Worm (Caenorhabditis elegans): ENCODE data around the gene C34D1.4.

C34D1.4 gene

ce11 chrV:13264245-13264644, 5.1 kb upstream of the C34D1.4 start, which contains the start of gene zip-5:
zip-5 (plus strand) TSS chrV:13264545.
- TF ChIP-seq lsy-12 (tag; optimal IDR thresholded peaks at IDR 0.05): no peak
- no peak for TF ChIP-seq nhr-67 (tag; optimal IDR thresholded peaks at IDR 0.05)

ce11 chrV:13262781-13263318, 3.7 kb upstream of the C34D1.4 start:
- no peak for TF ChIP-seq nfya-1 (tag; optimal IDR thresholded peaks at IDR 0.05; ENCODE audit: insufficient read depth)
- TF ChIP-seq tbx-2 (tag; optimal IDR thresholded peaks at IDR 0.05): no peak
- no peak for TF ChIP-seq fkh-10 (GFP tag; optimal IDR thresholded peaks at IDR 0.05)
- TF ChIP-seq ceh-16 (tag; optimal IDR thresholded peaks at IDR 0.05): no peak
- no peak for TF ChIP-seq nhr-23 (tag; optimal IDR thresholded peaks at IDR 0.05)
- TF ChIP-seq jun-1 (tag; optimal IDR thresholded peaks at IDR 0.05): peak; percentile 15
- TF ChIP-seq hmg-11 (tag; optimal IDR thresholded peaks at IDR 0.05): no peak
- no peak for TF ChIP-seq ZK546.5 (tag; optimal IDR thresholded peaks at IDR 0.05)
- TF ChIP-seq pha-4 (tag; optimal IDR thresholded peaks at IDR 0.05): peak; percentile 32
- TF ChIP-seq elt-3 (tag; optimal IDR thresholded peaks at IDR 0.05): peak in 1 of 3 experiments; percentile 1
- no peak for TF ChIP-seq nhr-77 (tag; optimal IDR thresholded peaks at IDR 0.05)
- TF ChIP-seq fkh-2 (tag; optimal IDR thresholded peaks at IDR 0.05): no peak
- TF ChIP-seq lsy-12 (tag; optimal IDR thresholded peaks at IDR 0.05): no peak
- no peak for TF ChIP-seq egl-5 (tag; optimal IDR thresholded peaks at IDR 0.05)
- TF ChIP-seq ceh-28 (tag; optimal IDR thresholded peaks at IDR 0.05): no peak
- TF ChIP-seq snpc-4 (tag; optimal IDR thresholded peaks at IDR 0.05): no peak
- no peak for TF ChIP-seq zag-1 (tag; optimal IDR thresholded peaks at IDR 0.05)
- no peak for TF ChIP-seq nhr-67 (tag; optimal IDR thresholded peaks at IDR 0.05)
- no peak for TF ChIP-seq unc-39 (tag; optimal IDR thresholded peaks at IDR 0.05)
- no peak for TF ChIP-seq ama-1 (optimal IDR thresholded peaks at IDR 0.05)
- no peak for TF ChIP-seq lin-15B (tag; optimal IDR thresholded peaks at IDR 0.05)
- TF ChIP-seq elt-2 (tag; optimal IDR thresholded peaks at IDR 0.05): peak; percentile 95
- no peak for TF ChIP-seq ceh-82 (tag; optimal IDR thresholded peaks at IDR 0.05)
- no peak for TF ChIP-seq elt-1 (tag; optimal IDR thresholded peaks at IDR 0.05)
- no peak for TF ChIP-seq sea-2 (GFP tag; optimal IDR thresholded peaks at IDR 0.05)
- TF ChIP-seq lin-39 (tag; optimal IDR thresholded peaks at IDR 0.05): no peak
- TF ChIP-seq pqm-1 (tag; optimal IDR thresholded peaks at IDR 0.05): peak; percentile 59
- no peak for TF ChIP-seq nhr-12 (tag; optimal IDR thresholded peaks at IDR 0.05)
- TF ChIP-seq nhr-25 (tag; optimal IDR thresholded peaks at IDR 0.05): no peak
- TF ChIP-seq nhr-237 (tag; optimal IDR thresholded peaks at IDR 0.05): no peak
- no peak for TF ChIP-seq daf-12 (tag; optimal IDR thresholded peaks at IDR 0.05)
- TF ChIP-seq nhr-43 (tag; optimal IDR thresholded peaks at IDR 0.05; ENCODE audit: poor library complexity, severe bottlenecking): no peak

ce11 chrV:13259527-13259926, 416 bp upstream of the C34D1.4 start:
- TF ChIP-seq nhr-23 (tag; optimal IDR thresholded peaks at IDR 0.05) (peak; percentile 40), aly-2 (tag; optimal IDR thresholded peaks at IDR 0.05) (no peak), mml-1 (tag; optimal IDR thresholded peaks at IDR 0.05) (no peak), nhr-43 (tag; optimal IDR thresholded peaks at IDR 0.05; ENCODE audit: poor library complexity, severe bottlenecking) (peak; percentile 26), mdl-1 (tag; optimal IDR thresholded peaks at IDR 0.05) (no peak), elt-1 (tag; optimal IDR thresholded peaks at IDR 0.05) (peak; percentile 61), nhr-25 (tag; optimal IDR thresholded peaks at IDR 0.05) (peak; percentile 64), lsy-12 (tag; optimal IDR thresholded peaks at IDR 0.05) (no peak)

- TF ChIP-seq fkh-10 (GFP tag; optimal IDR thresholded peaks at IDR 0.05) (no peak), aly-2 (tag; optimal IDR thresholded peaks at IDR 0.05) (no peak), sea-2 (GFP tag; optimal IDR thresholded peaks at IDR 0.05) (no peak), nhr-11 (tag; optimal IDR thresholded peaks at IDR 0.05) (peak; percentile 48)
Observed at ce11 chrV:13252862-13253261, 6.2 kb downstream of the C34D1.4 start.

- no peak for TF ChIP-seq nhr-237 (tag; optimal IDR thresholded peaks at IDR 0.05)
- TF ChIP-seq ztf-11 (tag; optimal IDR thresholded peaks at IDR 0.05): no peak
- no peak for TF ChIP-seq fkh-2 (tag; optimal IDR thresholded peaks at IDR 0.05)
Observed at ce11 chrV:13249436-13249835, 9.7 kb downstream of the C34D1.4 start, which contains the start of gene odr-3. odr-3 (minus strand) TSS chrV:13249536.

Data from whole organism, L3 larva.